Worm (Caenorhabditis elegans) whole organism, L4 larva: Measurements from ENCODE around the gene C33F10.14.

Source experiments
- R02D3.7 ChIP-seq: fragments of 150-350 bp; sonication (generic microtip); optimal IDR thresholded peaks from 3 replicates; lab custom pipeline; 2014; ENCODE audit warnings: missing biosample characterization, missing genetic modification characterization
- ZK337.2 ChIP-seq: fragments of 200-800 bp; sonication (Bioruptor generic); IDR thresholded peaks from 2 replicates; pipeline ENCODE4 v1.3.6; 2022; ENCODE audit warnings: missing genetic modification reagents, missing genetic modification characterization, missing compliant biosample characterization
- aha-1 ChIP-seq: fragments of 150-350 bp; peaks from one replicate; lab custom pipeline; 2014; ENCODE audit warnings: missing biosample characterization, missing genetic modification characterization
- daf-8 ChIP-seq: fragments of 200-800 bp; sonication (Bioruptor generic); IDR thresholded peaks from 2 replicates; pipeline ENCODE4 v1.3.6; 2022; ENCODE audit warnings: missing genetic modification characterization, missing compliant biosample characterization
- dmd-8 ChIP-seq: fragments of 200-800 bp; sonication (Bioruptor generic); IDR thresholded peaks from 2 replicates; pipeline ENCODE4 v1.3.6; 2022; ENCODE audit warnings: missing genetic modification characterization, missing compliant biosample characterization
- lin-29 ChIP-seq: fragments of 200-800 bp; sonication (Bioruptor generic); IDR thresholded peaks from 2 replicates; pipeline ENCODE4 v1.3.6; 2022; ENCODE audit warnings: missing genetic modification reagents, missing genetic modification characterization, missing compliant biosample characterization
- lin-39 ChIP-seq: fragments of 150-350 bp; optimal IDR thresholded peaks from 2 replicates; lab custom pipeline; 2014; ENCODE audit warnings: missing biosample characterization, missing genetic modification reagents, missing genetic modification characterization
- lir-3 ChIP-seq: sonication (generic microtip); optimal IDR thresholded peaks from 2 replicates; lab custom pipeline; 2016; ENCODE audit warnings: mild to moderate bottlenecking, missing genetic modification characterization, missing compliant biosample characterization
- mes-2 ChIP-seq: sonication (generic microtip); optimal IDR thresholded peaks from 2 replicates; lab custom pipeline; 2016; ENCODE audit warnings: missing genotype, mild to moderate bottlenecking, missing genetic modification characterization, missing compliant biosample characterization; ENCODE audit not compliant: poor library complexity, severe bottlenecking
- nhr-41 ChIP-seq: fragments of 200-800 bp; sonication (Bioruptor generic); IDR thresholded peaks from 2 replicates; pipeline ENCODE4 v1.3.6; 2022; ENCODE audit warnings: missing genetic modification reagents, missing genetic modification characterization, missing compliant biosample characterization
- nhr-76 ChIP-seq: fragments of 150-350 bp; optimal IDR thresholded peaks from 2 replicates; lab custom pipeline; 2014; ENCODE audit warnings: missing biosample characterization, missing genetic modification characterization
- snpc-4 ChIP-seq: fragments of 150-350 bp; optimal IDR thresholded peaks from 2 replicates; lab custom pipeline; 2014; ENCODE audit warnings: missing biosample characterization, missing genetic modification characterization
- unc-62 ChIP-seq, 3 experiments: fragments of 150-350 bp in 1 of 3; sonication (generic microtip); optimal IDR thresholded peaks in 2 of 3; peaks in 1 of 3; 1 replicate in 1 of 3; 2 replicates in 2 of 3; lab custom pipeline; 2014 to 2017; ENCODE audit warnings: missing biosample characterization in 3 of 3, missing genetic modification characterization in 3 of 3, missing genetic modification reagents in 3 of 3, missing genotype in 1 of 3

DNA sequence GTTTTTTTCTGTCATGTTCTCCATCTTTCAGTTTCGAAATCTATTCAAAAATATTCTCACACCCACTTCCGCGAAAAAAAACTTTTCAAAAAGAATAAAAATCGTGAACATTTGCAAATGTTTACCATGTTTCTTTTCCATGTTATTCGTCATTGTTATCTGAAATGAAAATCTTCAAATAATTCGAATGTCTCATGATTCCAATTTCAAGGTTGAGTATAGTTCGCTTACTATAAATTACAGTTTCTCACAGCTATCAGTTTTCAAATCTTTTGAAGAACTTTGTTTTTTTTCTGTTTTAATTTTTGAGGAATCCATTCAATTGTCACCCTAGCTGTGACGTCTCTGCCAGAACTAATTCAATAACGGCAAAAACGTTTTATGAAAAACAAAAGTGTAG lies 37.3 kb upstream of the C33F10.14 start:
- TF ChIP-seq snpc-4 (tag; lab: Kevin White, UChicago): no peak
- TF ChIP-seq lir-3 (tag; lab: Kevin White, UChicago): no peak
- no peak for TF ChIP-seq nhr-76 (tag; lab: Kevin White, UChicago)
- TF ChIP-seq R02D3.7: no peak
- TF ChIP-seq unc-62 (GFP tag; optimal IDR thresholded peaks at IDR 0.05 in 1 of 2; lab: Kevin White, UChicago): peak in 1 of 2 experiments; percentile 32
- TF ChIP-seq unc-62 (tag; optimal IDR thresholded peaks at IDR 0.05; lab: Kevin White, UChicago): no peak
- no peak for TF ChIP-seq lin-29 (GFP tag; lab: Robert Waterston, UW)
- TF ChIP-seq daf-8: no peak
- TF ChIP-seq dmd-8 (GFP tag; lab: Robert Waterston, UW): no peak
- TF ChIP-seq lin-39 (tag; lab: Kevin White, UChicago): no peak
- TF ChIP-seq mes-2 (tag; lab: Kevin White, UChicago): no peak
- peak; percentile 86 for TF ChIP-seq aha-1 (tag; lab: Kevin White, UChicago)
- no peak for TF ChIP-seq ZK337.2 (GFP tag; lab: Robert Waterston, UW)
- no peak for TF ChIP-seq nhr-41 (GFP tag; lab: Robert Waterston, UW)
